Fruit fly (Drosophila melanogaster) S2 (cell line): ENCODE data around the gene CG13613.

Source experiments
- CG8478 ChIP-seq: fragments of >200 bp; optimal IDR thresholded peaks from 2 replicates; lab custom pipeline; 2018
- CTCF ChIP-seq, 2 experiments: fragments of >200 bp; optimal IDR thresholded peaks; 2 replicates each; lab custom pipeline; 2018

CG13613 gene

DNA sequence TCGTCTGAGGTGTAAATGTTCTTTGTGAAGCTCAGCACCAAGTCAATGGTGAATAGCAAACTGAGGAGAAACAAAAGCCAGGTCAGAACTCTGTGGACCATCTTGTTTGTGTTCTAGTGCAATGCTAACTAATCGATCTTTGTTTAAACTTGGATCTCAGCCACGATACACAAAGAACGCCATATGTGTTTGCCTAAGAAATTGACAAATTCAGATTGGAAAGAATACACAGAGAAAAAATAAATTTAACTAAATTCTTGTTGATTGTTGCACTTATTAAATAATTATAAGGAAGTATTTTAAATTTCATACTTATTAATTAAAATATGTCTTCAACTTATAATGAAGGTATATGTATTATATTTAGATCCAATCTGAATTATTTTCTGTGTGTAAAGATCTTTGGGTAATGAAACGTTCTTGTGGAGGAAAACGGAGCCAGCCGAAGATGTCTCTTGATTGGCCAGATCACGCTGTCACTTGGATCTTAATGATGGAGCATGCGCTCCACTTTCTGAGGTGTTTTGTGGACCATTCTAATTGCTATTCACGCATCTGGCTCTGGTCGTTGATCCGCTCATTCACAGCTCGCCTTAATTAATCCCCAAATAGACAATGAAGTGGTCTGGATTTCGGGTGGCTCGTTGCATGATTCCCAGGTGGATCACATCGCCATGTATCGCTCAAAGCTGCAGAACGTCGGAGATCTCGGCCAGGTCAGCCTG is at the start of gene CG13613, which contains the start of gene CG17784:
TSS of gene CG13613 (plus strand) at position 675 of the 725 bp plus-strand sequence.
TSS of gene CG17784 (minus strand) at position 101 of the 725 bp plus-strand sequence.
- TF ChIP-seq CG8478 (lab: Kevin White, UChicago) (no peak), CTCF (optimal IDR thresholded peaks at IDR 0.05; lab: Kevin White, UChicago) (no peak)

DNA sequence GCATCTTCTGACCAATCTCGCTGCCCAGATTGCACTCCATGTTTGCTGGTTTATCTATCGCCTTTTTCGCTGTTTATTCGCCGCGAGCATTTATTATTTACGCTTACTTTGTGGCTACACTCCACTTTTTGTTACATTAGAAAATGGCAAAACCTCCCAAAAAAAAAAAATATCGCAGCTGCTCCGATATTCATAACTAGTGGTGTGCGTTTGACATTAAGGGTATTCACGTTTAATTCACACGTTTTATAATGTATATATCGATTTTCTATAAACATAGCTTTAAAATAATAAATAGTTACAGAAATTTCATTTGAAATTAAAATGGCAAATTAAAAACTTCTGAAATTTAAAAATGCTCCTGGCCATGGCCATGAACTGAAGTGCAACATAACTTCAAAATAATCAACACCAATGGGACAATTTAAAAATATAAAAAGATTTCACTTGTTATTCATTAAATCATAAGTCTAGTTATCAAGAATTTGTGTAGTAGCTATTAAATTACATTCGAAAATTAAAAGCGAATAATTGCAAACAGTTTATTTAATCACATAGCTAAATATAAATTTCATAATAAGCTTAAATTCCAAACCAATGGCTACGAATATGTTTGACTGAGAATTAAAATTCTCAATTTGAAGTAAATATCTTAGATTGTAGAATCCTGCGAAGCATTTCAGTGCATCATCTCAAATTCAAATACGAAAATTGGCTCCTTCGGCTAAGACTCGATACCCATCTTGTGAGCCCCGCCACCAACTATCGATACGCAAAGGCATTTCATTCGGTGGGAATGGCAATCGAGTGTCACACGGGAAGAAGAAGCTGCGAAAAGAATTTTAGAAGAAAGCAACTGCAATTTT is 46.9 kb upstream of the CG13613 start, which contains the start of the genes Nab2 and BRWD3:
TSS of gene Nab2 (minus strand) at position 203 of the 866 bp plus-strand sequence.
TSS of gene BRWD3 (plus strand) at position 784 of the 866 bp plus-strand sequence.
- TF ChIP-seq CG8478 (lab: Kevin White, UChicago) (no peak), CTCF (optimal IDR thresholded peaks at IDR 0.05; lab: Kevin White, UChicago) (no peak)

DNA sequence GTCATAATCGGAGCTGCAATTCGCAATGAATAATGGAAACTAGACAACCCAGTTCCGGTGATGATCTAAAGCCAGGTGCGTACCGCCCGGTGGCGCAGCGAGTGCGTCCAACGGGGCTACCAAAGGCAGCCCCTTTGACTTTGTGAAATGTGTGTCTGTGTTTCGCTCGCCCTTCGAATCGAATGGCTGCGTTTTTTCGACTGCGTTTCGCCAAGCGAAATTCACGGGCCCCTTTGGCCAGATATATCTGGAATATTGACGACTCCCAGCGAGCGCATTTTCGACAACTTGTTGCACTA is 46.3 kb upstream of the CG13613 start:
- TF ChIP-seq CTCF (optimal IDR thresholded peaks at IDR 0.05; lab: Kevin White, UChicago) (no peak), CG8478 (lab: Kevin White, UChicago) (no peak)

DNA sequence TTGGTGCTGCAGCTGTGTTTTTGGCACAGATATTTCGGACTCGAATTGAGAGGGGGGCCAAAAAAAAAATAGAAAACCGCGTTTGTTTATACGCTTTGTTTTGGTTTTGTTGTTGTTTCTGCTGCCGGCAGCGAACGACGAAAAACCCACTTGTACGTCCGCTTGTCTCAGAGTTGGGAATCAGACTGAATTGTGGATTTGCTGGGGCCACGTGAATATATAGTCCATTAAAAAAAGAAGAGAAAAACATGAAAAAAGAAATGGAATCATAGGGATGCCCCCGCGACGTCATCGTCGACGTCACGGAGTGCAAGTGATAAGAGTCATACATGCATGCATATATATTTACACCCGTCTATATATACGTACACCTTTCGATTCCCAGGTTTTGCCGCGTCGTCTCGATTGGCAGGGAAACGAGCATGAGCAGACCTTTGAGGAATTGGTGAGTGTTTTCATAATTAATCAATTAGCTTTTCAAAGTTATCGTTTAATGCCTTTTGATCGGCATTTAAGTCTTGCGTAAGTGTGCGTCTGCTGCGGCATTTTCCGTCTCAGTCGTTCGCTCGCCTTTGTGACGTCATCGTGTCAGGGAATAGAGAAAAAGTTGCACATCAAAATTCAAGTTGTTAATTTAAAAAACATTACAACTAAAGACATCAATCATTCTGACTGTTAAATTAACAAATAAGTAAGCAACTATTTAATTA is 45.6 kb upstream of the CG13613 start:
- TF ChIP-seq CTCF (optimal IDR thresholded peaks at IDR 0.05; lab: Kevin White, UChicago) = no peak
- TF ChIP-seq CG8478 (lab: Kevin White, UChicago) = no peak

DNA sequence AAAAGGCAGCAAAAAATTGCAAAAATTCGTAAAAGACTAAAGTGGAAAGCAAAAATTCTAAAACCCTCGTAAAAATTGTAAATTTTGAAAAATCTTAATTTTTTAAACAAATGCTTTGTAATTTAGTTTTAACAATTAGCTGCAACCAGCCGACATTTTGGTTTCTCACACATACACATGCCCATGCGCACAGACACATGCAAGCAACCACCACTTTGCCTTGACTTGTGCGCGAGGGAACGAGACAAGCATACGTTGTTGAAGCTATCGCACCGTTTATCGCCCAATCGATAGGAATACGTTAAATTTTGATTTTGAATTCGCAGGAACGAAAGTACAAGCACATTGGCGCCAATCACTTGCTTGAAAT is 45.0 kb upstream of the CG13613 start:
- no peak for TF ChIP-seq CTCF (optimal IDR thresholded peaks at IDR 0.05; lab: Kevin White, UChicago)
- no peak for TF ChIP-seq CG8478 (lab: Kevin White, UChicago)

DNA sequence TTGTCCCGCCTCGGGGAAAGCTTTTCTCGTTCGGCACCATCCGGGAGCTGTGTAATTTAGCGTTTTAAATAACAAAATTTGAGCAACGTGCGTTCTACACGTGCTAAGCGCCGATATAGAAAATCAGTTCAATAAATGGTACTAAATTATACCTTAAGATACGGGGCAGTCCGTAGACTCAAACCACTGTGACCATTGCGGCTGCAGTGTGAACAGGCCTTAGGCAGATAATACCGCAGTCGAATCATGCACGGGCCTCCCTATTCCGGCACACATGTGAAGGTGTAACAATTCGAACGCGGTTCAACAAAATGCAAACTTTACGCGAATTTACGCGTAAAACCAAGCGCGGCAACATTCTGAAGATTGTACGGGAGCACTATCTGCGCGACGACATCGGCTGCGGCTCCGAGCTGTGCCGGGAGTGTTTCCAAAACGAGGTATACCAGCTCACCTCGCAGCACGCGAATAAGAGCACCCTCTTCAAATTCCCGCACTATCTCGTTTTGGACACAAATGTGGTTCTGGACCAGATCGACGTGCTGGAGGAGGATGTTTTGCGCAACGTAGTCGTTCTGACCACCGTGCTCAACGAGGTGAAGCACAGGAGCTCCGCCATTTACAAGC is 32.1 kb upstream of the CG13613 start, which contains the start of the genes Rrp5 and Dis3:
TSS of gene Rrp5 (minus strand) at position 135 of the 627 bp plus-strand sequence.
TSS of gene Dis3 (plus strand) at position 252 of the 627 bp plus-strand sequence.
- TF ChIP-seq CG8478 (lab: Kevin White, UChicago) (no peak), CTCF (optimal IDR thresholded peaks at IDR 0.05; lab: Kevin White, UChicago) (peak; percentile 57 to 66)

DNA sequence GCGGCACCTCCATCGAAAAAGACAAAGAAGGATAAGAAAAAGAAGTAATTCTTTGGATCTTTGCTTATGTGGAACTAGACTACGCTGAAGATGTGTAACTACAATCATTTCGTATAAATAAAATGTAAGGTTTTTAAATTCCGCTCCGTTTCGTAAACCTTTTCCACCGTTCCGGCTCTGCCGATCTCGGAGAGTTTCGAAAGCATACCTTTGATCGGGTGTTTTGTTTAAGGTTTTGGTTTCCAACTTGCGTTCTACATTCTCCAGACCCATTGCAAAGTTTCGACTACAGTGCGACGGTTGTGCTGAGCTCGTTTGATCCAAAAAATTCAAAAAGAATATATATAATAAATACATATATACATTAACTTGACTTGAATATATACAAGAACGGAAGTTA is 28.7 kb upstream of the CG13613 start, which contains the start of gene CG6432:
TSS of gene CG6432 (plus strand) at position 301 of the 400 bp plus-strand sequence.
- TF ChIP-seq CTCF (optimal IDR thresholded peaks at IDR 0.05; lab: Kevin White, UChicago) (no peak), CG8478 (lab: Kevin White, UChicago) (no peak)

DNA sequence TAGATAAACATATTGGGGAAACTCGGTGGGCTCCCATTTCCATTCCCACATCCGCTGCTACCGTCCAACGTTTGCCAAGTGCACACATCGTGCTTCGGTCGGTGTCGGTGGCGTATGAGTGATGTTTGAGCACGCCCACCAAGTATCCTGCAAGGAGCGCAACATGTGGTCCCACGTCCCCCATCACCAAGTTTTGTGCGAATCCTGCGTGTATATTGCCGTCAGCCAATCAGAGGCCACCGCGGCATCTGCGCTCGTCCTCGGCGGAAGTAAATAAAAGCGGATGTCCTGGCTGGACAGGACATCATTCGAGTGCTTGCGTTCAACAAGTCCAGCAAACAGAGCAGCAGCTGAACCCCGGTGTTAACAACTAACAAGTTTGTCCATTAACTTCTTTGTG is 24.1 kb upstream of the CG13613 start, which contains the start of gene Ms:
TSS of gene Ms (plus strand) at position 301 of the 400 bp plus-strand sequence.
- TF ChIP-seq CTCF (optimal IDR thresholded peaks at IDR 0.05; lab: Kevin White, UChicago) = no peak
- no peak for TF ChIP-seq CG8478 (lab: Kevin White, UChicago)

DNA sequence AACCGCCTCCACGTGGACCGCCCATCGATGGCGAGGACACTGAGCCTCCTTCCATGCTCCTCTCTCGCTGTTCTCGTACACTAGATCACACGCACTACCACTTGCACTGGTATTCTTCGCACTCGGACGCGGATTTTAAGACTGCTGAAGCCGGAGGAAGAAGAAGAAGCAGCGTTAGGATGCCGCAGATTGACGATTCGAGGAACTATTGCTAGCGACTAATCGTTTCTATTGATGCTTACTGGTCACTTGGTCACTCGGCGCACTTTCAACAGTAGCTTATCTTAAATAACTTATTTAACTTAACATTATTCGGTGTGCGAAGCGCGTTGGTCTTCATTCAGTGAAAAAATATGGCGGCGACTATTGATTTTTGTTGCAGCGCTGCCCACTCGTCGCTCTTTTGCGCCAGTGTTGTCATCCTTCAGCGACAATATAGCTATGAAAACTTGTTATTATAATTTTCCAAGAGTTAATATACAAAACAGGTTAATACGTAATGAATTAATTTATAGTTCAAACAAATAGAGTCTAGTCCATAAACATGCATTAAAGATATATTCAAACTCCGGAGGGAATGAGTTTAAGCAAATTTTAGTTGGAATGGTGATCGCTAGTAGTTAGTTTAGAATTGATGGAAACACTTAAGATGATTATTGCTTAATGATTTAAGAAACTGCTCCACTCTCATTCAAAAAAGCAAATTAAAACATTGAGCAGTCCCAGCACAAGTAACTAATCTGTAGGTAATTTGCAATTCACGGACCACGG is 16.7 kb upstream of the CG13613 start, which contains the start of the genes CG5746 and CG6454:
TSS of gene CG5746 (minus strand) at position 372 of the 771 bp plus-strand sequence.
TSS of gene CG6454 (plus strand) at position 763 of the 771 bp plus-strand sequence.
- no peak for TF ChIP-seq CTCF (optimal IDR thresholded peaks at IDR 0.05; lab: Kevin White, UChicago)
- no peak for TF ChIP-seq CG8478 (lab: Kevin White, UChicago)

DNA sequence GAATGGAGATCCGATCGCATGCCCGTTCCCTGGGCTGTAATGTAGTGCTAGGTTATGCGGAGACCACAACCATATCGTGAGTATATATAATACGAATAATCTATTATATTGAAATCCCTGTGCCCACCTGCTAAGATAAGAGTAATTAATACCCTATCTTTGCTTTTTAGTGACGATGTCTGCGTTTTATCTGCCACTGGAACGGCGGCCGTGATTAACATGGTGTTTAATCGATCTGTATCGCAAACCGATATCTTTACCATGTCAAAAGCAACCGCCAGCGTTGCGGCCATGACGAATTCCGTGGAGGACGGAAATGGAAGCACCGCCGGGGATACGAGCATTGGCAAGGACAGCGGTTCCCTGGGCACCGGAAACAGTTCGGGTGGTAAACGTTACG is 11.9 kb upstream of the CG13613 start:
- TF ChIP-seq CTCF (optimal IDR thresholded peaks at IDR 0.05; lab: Kevin White, UChicago) (no peak), CG8478 (lab: Kevin White, UChicago) (no peak)

DNA sequence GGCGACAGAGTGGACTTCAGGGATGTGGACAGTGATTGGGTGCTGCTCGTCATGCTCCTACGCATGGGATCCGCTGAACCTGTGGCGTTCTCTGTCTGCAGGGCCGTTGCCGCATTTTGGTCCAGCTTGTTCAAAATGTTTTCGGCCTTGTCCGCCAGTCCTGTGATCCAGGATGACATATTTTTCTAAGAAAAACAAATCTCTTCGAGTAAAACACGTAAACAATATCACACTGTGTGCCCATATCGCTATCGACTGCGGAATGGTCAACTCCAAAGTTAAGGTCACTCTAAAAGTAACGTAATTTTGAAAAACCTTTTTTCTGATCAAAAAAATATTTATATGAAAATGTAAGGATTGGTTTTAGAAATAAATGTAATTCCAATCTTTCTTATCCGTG is 7.7 kb upstream of the CG13613 start, which contains the start of gene Golgin84:
TSS of gene Golgin84 (minus strand) at position 241 of the 400 bp plus-strand sequence.
- TF ChIP-seq CG8478 (lab: Kevin White, UChicago) = no peak

DNA sequence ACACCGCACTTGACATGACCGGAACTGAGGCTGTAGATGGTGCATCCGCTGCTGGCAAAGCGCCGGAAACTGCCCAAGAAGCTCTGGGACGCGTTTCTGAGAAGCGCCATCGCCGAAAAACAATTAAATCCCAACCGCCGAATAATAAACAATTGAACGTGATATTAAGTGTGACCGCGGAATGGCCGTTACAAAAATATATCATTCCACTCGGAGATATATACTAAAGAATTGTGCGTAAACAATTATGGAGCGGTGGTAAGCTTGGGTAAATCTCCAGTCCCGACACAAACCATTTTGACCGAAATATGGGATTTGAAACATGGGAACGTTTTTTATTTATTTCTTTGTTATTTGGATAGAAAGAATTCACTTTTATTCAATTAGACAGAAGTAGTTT is 5.4 kb upstream of the CG13613 start, which contains the start of gene CG18528:
TSS of gene CG18528 (minus strand) at position 188 of the 400 bp plus-strand sequence.
- TF ChIP-seq CTCF (optimal IDR thresholded peaks at IDR 0.05; lab: Kevin White, UChicago) = peak; percentile 16 to 64
- no peak for TF ChIP-seq CG8478 (lab: Kevin White, UChicago)

DNA sequence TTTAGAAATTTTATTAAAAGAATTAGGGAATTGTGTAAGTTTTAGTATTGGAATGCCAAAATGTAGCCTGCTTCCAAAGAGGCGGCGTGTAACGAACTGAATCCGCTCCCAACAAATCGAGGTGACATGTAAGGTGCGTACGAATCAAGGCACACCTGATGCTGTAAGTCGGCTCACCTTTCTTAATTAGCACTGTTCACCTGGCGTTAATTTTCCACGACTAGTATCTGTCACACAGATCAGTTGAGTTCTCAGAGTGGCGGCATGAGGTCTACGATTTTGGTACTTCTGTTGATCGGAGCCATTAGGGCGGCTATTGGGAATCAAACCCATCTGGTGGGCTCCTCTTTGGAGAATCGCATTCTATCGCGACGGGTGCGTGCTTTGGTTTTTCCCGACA is 3.8 kb upstream of the CG13613 start, which contains the start of the genes CG5762 and CG33339:
TSS of gene CG5762 (minus strand) at position 101 of the 400 bp plus-strand sequence.
TSS of gene CG33339 (plus strand) at position 265 of the 400 bp plus-strand sequence.
- TF ChIP-seq CTCF (optimal IDR thresholded peaks at IDR 0.05; lab: Kevin White, UChicago) (no peak), CG8478 (lab: Kevin White, UChicago) (no peak)
